Worm (Caenorhabditis elegans): ENCODE results near the gene gmeb-3.

The gmeb-3 gene

DNA sequence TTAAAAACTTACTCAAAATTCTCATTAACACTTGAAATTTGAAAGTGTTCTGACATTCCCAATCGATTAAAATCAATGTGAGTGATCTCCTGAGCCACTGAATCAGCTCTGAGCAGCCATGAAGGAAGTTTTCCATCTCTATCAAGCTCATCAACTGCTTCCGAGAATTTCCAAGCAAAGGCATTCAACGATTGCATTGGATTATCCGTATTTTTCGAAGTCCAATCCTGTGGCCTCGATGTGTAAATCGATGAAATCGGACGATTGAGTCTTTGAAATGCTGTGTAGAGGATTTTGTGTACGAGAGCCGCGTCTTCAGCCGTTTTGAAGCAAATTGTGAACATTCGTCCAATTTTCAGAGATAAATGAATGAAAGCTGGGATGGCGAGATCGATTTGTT is 27.6 kb downstream of the gmeb-3 start:
- TF ChIP-seq mbf-1 (tag; optimal IDR thresholded peaks at IDR 0.05) (no peak), nhr-77 (tag; optimal IDR thresholded peaks at IDR 0.05) (no peak), ceh-82 (tag; optimal IDR thresholded peaks at IDR 0.05) (no peak)

DNA sequence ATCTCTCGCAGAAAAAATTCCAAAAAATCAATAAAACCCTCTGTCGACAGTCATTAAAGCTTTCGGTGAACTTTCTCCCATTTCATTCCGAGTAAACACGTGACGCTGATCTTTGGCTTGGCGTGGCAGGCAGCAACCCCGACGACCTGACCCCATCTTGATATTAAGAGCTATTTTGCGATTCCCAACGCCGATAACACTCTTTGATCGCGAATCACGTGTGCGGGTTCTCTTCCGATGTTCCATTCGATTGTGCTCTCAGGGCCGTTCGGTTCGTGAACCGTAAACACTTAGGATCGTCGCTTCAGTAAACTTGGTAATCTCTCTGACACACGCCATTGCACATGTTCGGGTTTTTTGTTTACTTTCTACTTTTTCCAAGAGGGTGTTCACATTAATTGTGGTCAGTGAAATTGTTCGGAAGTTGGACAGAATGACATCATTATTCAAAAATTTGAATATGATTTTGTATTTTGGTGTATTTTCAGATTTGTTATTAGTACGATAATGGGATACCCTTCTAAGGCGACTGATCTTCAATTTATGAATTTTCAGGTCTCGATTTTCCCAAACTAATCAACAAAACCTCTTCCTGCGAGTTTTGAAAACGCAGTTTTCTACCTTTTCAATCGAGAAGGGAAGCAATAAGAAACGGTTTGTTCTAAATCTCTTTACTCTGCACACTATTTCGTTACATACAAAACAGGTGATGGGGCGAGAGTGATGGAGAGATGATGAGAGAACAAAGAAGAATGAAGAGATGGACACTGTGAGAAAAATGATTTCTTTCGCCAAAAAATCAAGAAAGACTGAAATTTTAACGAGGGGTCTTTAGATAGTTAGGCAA is 29.1 kb downstream of the gmeb-3 start:
- TF ChIP-seq nhr-12 (tag; optimal IDR thresholded peaks at IDR 0.05) (no peak), ceh-82 (tag; optimal IDR thresholded peaks at IDR 0.05) (no peak), peb-1 (tag; optimal IDR thresholded peaks at IDR 0.05) (no peak), alr-1 (tag; optimal IDR thresholded peaks at IDR 0.05) (no peak), skn-1 (tag; optimal IDR thresholded peaks at IDR 0.05) (no peak), unc-55 (GFP tag; optimal IDR thresholded peaks at IDR 0.05) (no peak), crh-2 (tag; optimal IDR thresholded peaks at IDR 0.05) (peak; percentile 47), F13H6.1 (tag; optimal IDR thresholded peaks at IDR 0.05) (peak; percentile 50), elt-3 (tag; optimal IDR thresholded peaks at IDR 0.05) (no peak), ztf-1 (GFP tag; conservative IDR thresholded peaks at IDR 0.05) (no peak), nhr-129 (tag; optimal IDR thresholded peaks at IDR 0.05) (peak; percentile 35), sma-3 (GFP tag; optimal IDR thresholded peaks at IDR 0.05) (peak; percentile 45), dmd-4 (tag; optimal IDR thresholded peaks at IDR 0.05) (no peak), nhr-23 (tag; optimal IDR thresholded peaks at IDR 0.05) (peak; percentile 83), ztf-11 (tag; optimal IDR thresholded peaks at IDR 0.05) (no peak), lin-39 (tag; optimal IDR thresholded peaks at IDR 0.05) (no peak), nhr-6 (tag; optimal IDR thresholded peaks at IDR 0.05) (no peak), nhr-77 (tag; optimal IDR thresholded peaks at IDR 0.05) (no peak), mdl-1 (tag; optimal IDR thresholded peaks at IDR 0.05) (peak; percentile 18 to 48), snpc-4 (tag; optimal IDR thresholded peaks at IDR 0.05) (no peak), nhr-25 (tag; optimal IDR thresholded peaks at IDR 0.05) (peak; percentile 88), Y55F3AM.14 (GFP tag; optimal IDR thresholded peaks at IDR 0.05) (no peak), ztf-4 (tag; optimal IDR thresholded peaks at IDR 0.05) (no peak), nhr-237 (tag; optimal IDR thresholded peaks at IDR 0.05) (no peak), blmp-1 (tag; optimal IDR thresholded peaks at IDR 0.05; ENCODE audit: insufficient read depth) (peak; percentile 84), nhr-10 (tag; optimal IDR thresholded peaks at IDR 0.05) (no peak), R02D3.7 (tag; optimal IDR thresholded peaks at IDR 0.05) (no peak), fos-1 (tag; optimal IDR thresholded peaks at IDR 0.05) (peak; percentile 31), zag-1 (tag; optimal IDR thresholded peaks at IDR 0.05) (no peak), C34F6.9 (tag; optimal IDR thresholded peaks at IDR 0.05) (no peak), nhr-11 (tag; optimal IDR thresholded peaks at IDR 0.05) (no peak), ZK546.5 (tag; optimal IDR thresholded peaks at IDR 0.05) (no peak), mbf-1 (tag; optimal IDR thresholded peaks at IDR 0.05) (no peak), egl-27 (tag; optimal IDR thresholded peaks at IDR 0.05) (peak; percentile 27), ama-1 (optimal IDR thresholded peaks at IDR 0.05) (no peak), elt-1 (tag; optimal IDR thresholded peaks at IDR 0.05) (peak; percentile 91), nhr-21 (tag; optimal IDR thresholded peaks at IDR 0.05) (peak; percentile 22), lin-11 (tag; optimal IDR thresholded peaks at IDR 0.05) (no peak), mab-5 (tag; optimal IDR thresholded peaks at IDR 0.05) (no peak), ceh-16 (tag; optimal IDR thresholded peaks at IDR 0.05) (peak; percentile 88), unc-39 (tag; optimal IDR thresholded peaks at IDR 0.05) (no peak), lin-13 (GFP tag; optimal IDR thresholded peaks at IDR 0.05) (peak; percentile 0), unc-62 (GFP tag; optimal IDR thresholded peaks at IDR 0.05) (no peak), sem-4 (tag; optimal IDR thresholded peaks at IDR 0.05) (peak; percentile 86), gmeb-1 (tag; optimal IDR thresholded peaks at IDR 0.05) (no peak), aly-2 (tag; optimal IDR thresholded peaks at IDR 0.05) (no peak), lsy-2 (tag; optimal IDR thresholded peaks at IDR 0.05) (peak in 1 of 2 experiments; percentile 39), sma-9 (GFP tag; optimal IDR thresholded peaks at IDR 0.05) (peak; percentile 91), sma-9 (tag; optimal IDR thresholded peaks at IDR 0.05) (no peak)

All from whole organism, L2 larva.